Worm (Caenorhabditis elegans) whole organism, L1 larva: ENCODE results near the gene scd-1.
A peak's percentile ranks its signal among the peaks of the same experiment; 100 is the strongest.

Experiments used
- C04F5.9 ChIP-seq: sonication (generic microtip); optimal IDR thresholded peaks from 2 replicates; lab custom pipeline; 2016; ENCODE audit warnings: missing genetic modification characterization, missing compliant biosample characterization
- C16A3.4 ChIP-seq: fragments of 150-350 bp; optimal IDR thresholded peaks from 2 replicates; lab custom pipeline; 2014; ENCODE audit warnings: missing biosample characterization, missing genetic modification characterization
- Y116A8C.19 ChIP-seq: sonication (generic microtip); optimal IDR thresholded peaks from 2 replicates; lab custom pipeline; 2016; ENCODE audit warnings: missing compliant biosample characterization, missing genetic modification characterization, borderline replicate concordance
- aha-1 ChIP-seq: fragments of 150-350 bp; optimal IDR thresholded peaks from 2 replicates; lab custom pipeline; 2014; ENCODE audit warnings: missing biosample characterization, missing genetic modification characterization
- alr-1 ChIP-seq: fragments of 200-800 bp; sonication (Bioruptor generic); optimal IDR thresholded peaks from 2 replicates; lab custom pipeline; 2018; ENCODE audit warnings: borderline replicate concordance, mild to moderate bottlenecking, missing genetic modification characterization, missing compliant biosample characterization
- aly-2 ChIP-seq: fragments of 150-350 bp; optimal IDR thresholded peaks from 2 replicates; lab custom pipeline; 2014; ENCODE audit warnings: missing biosample characterization, missing genetic modification characterization
- blmp-1 ChIP-seq: fragments of 150-350 bp; optimal IDR thresholded peaks from 2 replicates; lab custom pipeline; 2014; ENCODE audit warnings: missing biosample characterization, missing genetic modification characterization
- ceh-63 ChIP-seq: fragments of 200-800 bp; sonication (Bioruptor generic); optimal IDR thresholded peaks from 2 replicates; lab custom pipeline; 2018; ENCODE audit warnings: mild to moderate bottlenecking, missing genetic modification characterization, missing compliant biosample characterization
- ceh-8 ChIP-seq: fragments of 200-800 bp; sonication (Bioruptor generic); optimal IDR thresholded peaks from 2 replicates; lab custom pipeline; 2018; ENCODE audit warnings: mild to moderate bottlenecking, missing genetic modification characterization, moderate library complexity, missing compliant biosample characterization
- ceh-82 ChIP-seq, 3 experiments: fragments of 150-350 bp in 1 of 3; sonication (generic microtip) in 2 of 3; optimal IDR thresholded peaks; 2 replicates each; lab custom pipeline; 2014 to 2017; ENCODE audit warnings: missing biosample characterization in 3 of 3, missing genetic modification characterization in 3 of 3
- ces-1 ChIP-seq: fragments of 150-350 bp; optimal IDR thresholded peaks from 2 replicates; lab custom pipeline; 2014; ENCODE audit warnings: missing biosample characterization, missing genetic modification reagents, missing genetic modification characterization
- dpl-1 ChIP-seq, 3 experiments: fragments of 150-350 bp in 2 of 3; sonication (generic microtip) in 1 of 3; optimal IDR thresholded peaks; 2 replicates each; lab custom pipeline; 2014 to 2017; ENCODE audit warnings: missing biosample characterization in 3 of 3, missing genetic modification characterization in 3 of 3, missing genetic modification reagents in 3 of 3
- efl-1 ChIP-seq, 4 experiments: fragments of 150-350 bp; optimal IDR thresholded peaks in 3 of 4; peaks in 1 of 4; 1 replicate in 1 of 4; 2 replicates in 3 of 4; lab custom pipeline; 2014; ENCODE audit warnings: missing biosample characterization in 2 of 4, missing genetic modification characterization in 2 of 4, missing genetic modification reagents in 2 of 4
- egl-13 ChIP-seq: sonication (generic microtip); optimal IDR thresholded peaks from 2 replicates; lab custom pipeline; 2016; ENCODE audit warnings: missing genotype, missing genetic modification reagents, missing genetic modification characterization, missing compliant biosample characterization
- egl-27 ChIP-seq, 2 experiments: fragments of 150-350 bp in 1 of 2; sonication (generic microtip); optimal IDR thresholded peaks; 3 replicates each; lab custom pipeline; 2017 to 2018; ENCODE audit warnings: missing biosample characterization in 2 of 2, missing genetic modification characterization in 2 of 2, missing genetic modification reagents in 2 of 2
- elt-2 ChIP-seq: sonication (generic microtip); optimal IDR thresholded peaks from 2 replicates; lab custom pipeline; 2016; ENCODE audit warnings: missing genetic modification characterization, mild to moderate bottlenecking, inconsistent platforms, missing compliant biosample characterization, missing genetic modification reagents
- elt-3 ChIP-seq, 6 experiments: fragments of 150-350 bp in 1 of 6; sonication (generic microtip); optimal IDR thresholded peaks; 2 replicates each; lab custom pipeline; 2017 to 2018; ENCODE audit warnings: missing biosample characterization in 6 of 6, missing genetic modification characterization in 6 of 6, inconsistent platforms in 1 of 6
- ets-5 ChIP-seq: fragments of 200-800 bp; sonication (Bioruptor generic); IDR thresholded peaks from 2 replicates; pipeline ENCODE4 v1.3.6; 2022; ENCODE audit warnings: missing genetic modification characterization, missing compliant biosample characterization
- fkh-4 ChIP-seq: sonication (generic microtip); optimal IDR thresholded peaks from 2 replicates; lab custom pipeline; 2016; ENCODE audit warnings: missing compliant biosample characterization, missing genetic modification characterization, borderline replicate concordance
- hlh-17 ChIP-seq: fragments of 200-800 bp; sonication (Bioruptor generic); optimal IDR thresholded peaks from 2 replicates; lab custom pipeline; 2018; ENCODE audit warnings: missing genetic modification characterization, mild to moderate bottlenecking, missing compliant biosample characterization, moderate library complexity, borderline replicate concordance
- hpl-2 ChIP-seq: fragments of 150-350 bp; optimal IDR thresholded peaks from 2 replicates; lab custom pipeline; 2014; ENCODE audit warnings: missing biosample characterization, missing genetic modification reagents, missing genetic modification characterization
- irx-1 ChIP-seq: sonication (generic microtip); optimal IDR thresholded peaks from 2 replicates; lab custom pipeline; 2016; ENCODE audit warnings: missing genetic modification characterization, missing compliant biosample characterization
- isw-1 ChIP-seq: fragments of 200-800 bp; sonication (Bioruptor generic); IDR thresholded peaks from 2 replicates; pipeline ENCODE4 v1.3.6; 2022; ENCODE audit warnings: missing genetic modification characterization, missing compliant biosample characterization
- lin-35 ChIP-seq, 2 experiments: fragments of 150-350 bp; optimal IDR thresholded peaks; 2 replicates each; lab custom pipeline; 2014; ENCODE audit warnings: missing biosample characterization in 2 of 2, missing genetic modification characterization in 2 of 2, missing genetic modification reagents in 2 of 2
- lir-3 ChIP-seq: sonication (generic microtip); optimal IDR thresholded peaks from 2 replicates; lab custom pipeline; 2016; ENCODE audit warnings: mild to moderate bottlenecking, missing genetic modification characterization, moderate library complexity, missing compliant biosample characterization; ENCODE audit not compliant: poor library complexity
- lsy-2 ChIP-seq, 2 experiments: fragments of 150-350 bp; optimal IDR thresholded peaks; 2 replicates each; lab custom pipeline; 2014; ENCODE audit warnings: missing biosample characterization in 2 of 2, missing genetic modification characterization in 2 of 2
- mdl-1 ChIP-seq, 2 experiments: fragments of 150-350 bp; optimal IDR thresholded peaks; 2 replicates each; lab custom pipeline; 2014 to 2017; ENCODE audit warnings: missing biosample characterization in 2 of 2, missing genetic modification characterization in 2 of 2, inconsistent platforms in 1 of 2
- mef-2 ChIP-seq: fragments of 150-350 bp; optimal IDR thresholded peaks from 2 replicates; lab custom pipeline; 2014; ENCODE audit warnings: missing biosample characterization, missing genetic modification characterization
- nhr-20 ChIP-seq: sonication (generic microtip); optimal IDR thresholded peaks from 2 replicates; lab custom pipeline; 2016; ENCODE audit warnings: mild to moderate bottlenecking, missing genetic modification characterization, missing compliant biosample characterization
- nhr-47 ChIP-seq: sonication (generic microtip); optimal IDR thresholded peaks from 2 replicates; lab custom pipeline; 2016; ENCODE audit warnings: mild to moderate bottlenecking, missing genetic modification characterization, moderate library complexity, missing compliant biosample characterization
- nhr-71 ChIP-seq: sonication (generic microtip); optimal IDR thresholded peaks from 2 replicates; lab custom pipeline; 2016; ENCODE audit warnings: mild to moderate bottlenecking, missing genetic modification characterization, moderate library complexity, missing compliant biosample characterization
- nhr-77 ChIP-seq: fragments of 150-350 bp; optimal IDR thresholded peaks from 2 replicates; lab custom pipeline; 2014; ENCODE audit warnings: missing biosample characterization, missing genetic modification characterization
- nhr-84 ChIP-seq: sonication (generic microtip); optimal IDR thresholded peaks from 2 replicates; lab custom pipeline; 2017; ENCODE audit warnings: missing biosample characterization, missing genetic modification characterization
- nhr-85 ChIP-seq: sonication (generic microtip); peaks from one replicate; lab custom pipeline; 2016; ENCODE audit warnings: missing genetic modification characterization, inconsistent platforms, missing compliant biosample characterization
- pax-3 ChIP-seq: fragments of 200-800 bp; sonication (Bioruptor generic); optimal IDR thresholded peaks from 2 replicates; lab custom pipeline; 2018; ENCODE audit warnings: mild to moderate bottlenecking, missing genetic modification characterization, moderate library complexity, missing compliant biosample characterization
- skn-1 ChIP-seq: fragments of 150-350 bp; optimal IDR thresholded peaks from 2 replicates; lab custom pipeline; 2014; ENCODE audit warnings: missing biosample characterization, missing genetic modification characterization
- snpc-4 ChIP-seq: fragments of 150-350 bp; optimal IDR thresholded peaks from 2 replicates; lab custom pipeline; 2014; ENCODE audit warnings: missing biosample characterization, missing genetic modification characterization
- snu-23 ChIP-seq: sonication (generic microtip); optimal IDR thresholded peaks from 2 replicates; lab custom pipeline; 2016; ENCODE audit warnings: missing genetic modification characterization, missing compliant biosample characterization
- sox-4 ChIP-seq: sonication (generic microtip); optimal IDR thresholded peaks from 2 replicates; lab custom pipeline; 2016; ENCODE audit warnings: missing genetic modification characterization, missing compliant biosample characterization
- sptf-1 ChIP-seq: fragments of 150-350 bp; optimal IDR thresholded peaks from 2 replicates; lab custom pipeline; 2014; ENCODE audit warnings: missing biosample characterization, missing genetic modification characterization
- sup-37 ChIP-seq: fragments of 200-800 bp; sonication (Bioruptor generic); optimal IDR thresholded peaks from 2 replicates; lab custom pipeline; 2018; ENCODE audit warnings: mild to moderate bottlenecking, missing genetic modification characterization, missing compliant biosample characterization
- swsn-7 ChIP-seq: sonication (generic microtip); optimal IDR thresholded peaks from 2 replicates; lab custom pipeline; 2016; ENCODE audit warnings: missing genetic modification characterization, missing compliant biosample characterization
- ztf-11 ChIP-seq, 2 experiments: sonication (generic microtip); optimal IDR thresholded peaks; 2 replicates each; lab custom pipeline; 2016 to 2017; ENCODE audit warnings: missing genetic modification characterization in 2 of 2, missing biosample characterization in 1 of 2, missing compliant biosample characterization in 1 of 2
- ztf-4 ChIP-seq: fragments of 150-350 bp; optimal IDR thresholded peaks from 2 replicates; lab custom pipeline; 2014; ENCODE audit warnings: missing biosample characterization, missing genetic modification characterization

scd-1 gene

ce11 chrX:12466769-12467168 lies 58.8 kb downstream of the scd-1 start, which contains the start of gene cdf-2:
Gene cdf-2 (minus strand): TSS chrX:12466917.
- TF ChIP-seq nhr-71 (peak; percentile 5), elt-2 (tag; lab: Kevin White, UChicago) (peak; percentile 76), nhr-20 (tag; lab: Kevin White, UChicago) (peak; percentile 28), efl-1 (optimal IDR thresholded peaks at IDR 0.05; lab: Kevin White, UChicago) (no peak), efl-1 (GFP tag; optimal IDR thresholded peaks at IDR 0.05 in 1 of 2; lab: Kevin White, UChicago) (peak in 1 of 2 experiments; percentile 68), mef-2 (tag; lab: Kevin White, UChicago) (no peak)

- no peak for TF ChIP-seq C16A3.4 (tag; lab: Kevin White, UChicago)
- TF ChIP-seq nhr-77 (tag; lab: Kevin White, UChicago): no peak
- TF ChIP-seq ets-5 (GFP tag; lab: Robert Waterston, UW): no peak
These were observed 62.1 kb downstream of the scd-1 start, which contains the start of gene T18D3.5 for ce11 chrX:12463504-12463903. Gene T18D3.5 (plus strand): TSS chrX:12463804.

ce11 chrX:12461557-12461956 lies 64.0 kb downstream of the scd-1 start, which contains the start of gene odr-7:
Gene odr-7 (minus strand): TSS chrX:12461657.
- no peak for TF ChIP-seq lir-3 (tag; lab: Kevin White, UChicago)
- no peak for TF ChIP-seq lsy-2 (tag; optimal IDR thresholded peaks at IDR 0.05; lab: Kevin White, UChicago)
- TF ChIP-seq ceh-82 (tag; optimal IDR thresholded peaks at IDR 0.05; lab: Kevin White, UChicago): no peak
- TF ChIP-seq C04F5.9 (tag; lab: Kevin White, UChicago): no peak
- no peak for TF ChIP-seq nhr-84
- TF ChIP-seq nhr-77 (tag; lab: Kevin White, UChicago): no peak
- TF ChIP-seq pax-3 (tag; lab: Kevin White, UChicago): no peak
- TF ChIP-seq dpl-1 (GFP tag; optimal IDR thresholded peaks at IDR 0.05; lab: Kevin White, UChicago): no peak
- TF ChIP-seq ceh-63 (GFP tag; lab: Kevin White, UChicago): no peak
- no peak for TF ChIP-seq isw-1
- TF ChIP-seq hlh-17: no peak
- TF ChIP-seq nhr-20 (tag; lab: Kevin White, UChicago): no peak
- no peak for TF ChIP-seq Y116A8C.19 (tag; lab: Kevin White, UChicago)
- TF ChIP-seq alr-1 (tag; lab: Kevin White, UChicago): no peak

- no peak for TF ChIP-seq snpc-4 (tag; lab: Kevin White, UChicago)
- TF ChIP-seq sox-4 (tag; lab: Kevin White, UChicago): no peak
- TF ChIP-seq nhr-85: peak; percentile 75
- TF ChIP-seq C04F5.9 (tag; lab: Kevin White, UChicago): no peak
- peak; percentile 68 for TF ChIP-seq nhr-20 (tag; lab: Kevin White, UChicago)
- TF ChIP-seq egl-27 (tag; optimal IDR thresholded peaks at IDR 0.05; lab: Kevin White, UChicago): no peak
- TF ChIP-seq alr-1 (tag; lab: Kevin White, UChicago): no peak
- peak in 1 of 2 experiments; percentile 13 for TF ChIP-seq efl-1 (optimal IDR thresholded peaks at IDR 0.05; lab: Kevin White, UChicago)
- peak in 1 of 2 experiments; percentile 50 for TF ChIP-seq efl-1 (GFP tag; optimal IDR thresholded peaks at IDR 0.05 in 1 of 2; lab: Kevin White, UChicago)
- TF ChIP-seq mdl-1 (tag; optimal IDR thresholded peaks at IDR 0.05; lab: Kevin White, UChicago): peak in 1 of 2 experiments; percentile 35
- TF ChIP-seq nhr-47 (tag; lab: Kevin White, UChicago): peak; percentile 58
- TF ChIP-seq C16A3.4 (tag; lab: Kevin White, UChicago): peak; percentile 56
- TF ChIP-seq irx-1 (tag; lab: Kevin White, UChicago): peak; percentile 20
- no peak for TF ChIP-seq sptf-1 (tag; lab: Kevin White, UChicago)
- no peak for TF ChIP-seq hpl-2 (GFP tag; lab: Kevin White, UChicago)
- TF ChIP-seq elt-3 (tag; optimal IDR thresholded peaks at IDR 0.05; lab: Kevin White, UChicago): peak in 2 of 6 experiments; percentile 10 to 53
- peak; percentile 67 for TF ChIP-seq snu-23 (GFP tag; lab: Kevin White, UChicago)
- peak; percentile 62 for TF ChIP-seq blmp-1 (tag; lab: Kevin White, UChicago)
- TF ChIP-seq fkh-4 (tag; lab: Kevin White, UChicago): no peak
- TF ChIP-seq ztf-11 (tag; optimal IDR thresholded peaks at IDR 0.05; lab: Kevin White, UChicago): no peak
- no peak for TF ChIP-seq ztf-4 (tag; lab: Kevin White, UChicago)
- peak in 1 of 2 experiments; percentile 65 for TF ChIP-seq lin-35 (GFP tag; optimal IDR thresholded peaks at IDR 0.05; lab: Kevin White, UChicago)
- TF ChIP-seq sup-37 (GFP tag; lab: Kevin White, UChicago): peak; percentile 20
- no peak for TF ChIP-seq ceh-8 (GFP tag; lab: Kevin White, UChicago)
- peak; percentile 48 for TF ChIP-seq skn-1 (tag; lab: Kevin White, UChicago)
- no peak for TF ChIP-seq ces-1 (GFP tag; lab: Kevin White, UChicago)
- peak; percentile 33 for TF ChIP-seq swsn-7
- peak; percentile 27 for TF ChIP-seq lir-3 (tag; lab: Kevin White, UChicago)
- no peak for TF ChIP-seq aha-1 (tag; lab: Kevin White, UChicago)
- no peak for TF ChIP-seq egl-13 (tag; lab: Kevin White, UChicago)
- peak; percentile 63 for TF ChIP-seq nhr-71
- TF ChIP-seq aly-2 (tag; lab: Kevin White, UChicago): no peak
These were observed 67.6 kb downstream of the scd-1 start for ce11 chrX:12458021-12458420.
